Worm (Caenorhabditis elegans) whole organism, L1 larva: ENCODE data around the gene ifta-2.
A peak's percentile ranks its signal among the peaks of the same experiment; 100 is the strongest.

Source experiments
- C04F5.9 ChIP-seq: sonication (generic microtip); optimal IDR thresholded peaks from 2 replicates; lab custom pipeline; 2016; ENCODE audit warnings: missing genetic modification characterization, missing compliant biosample characterization
- C16A3.4 ChIP-seq: fragments of 150-350 bp; optimal IDR thresholded peaks from 2 replicates; lab custom pipeline; 2014; ENCODE audit warnings: missing biosample characterization, missing genetic modification characterization
- aha-1 ChIP-seq: fragments of 150-350 bp; optimal IDR thresholded peaks from 2 replicates; lab custom pipeline; 2014; ENCODE audit warnings: missing biosample characterization, missing genetic modification characterization
- alr-1 ChIP-seq: fragments of 200-800 bp; sonication (Bioruptor generic); optimal IDR thresholded peaks from 2 replicates; lab custom pipeline; 2018; ENCODE audit warnings: borderline replicate concordance, mild to moderate bottlenecking, missing genetic modification characterization, missing compliant biosample characterization
- blmp-1 ChIP-seq: fragments of 150-350 bp; optimal IDR thresholded peaks from 2 replicates; lab custom pipeline; 2014; ENCODE audit warnings: missing biosample characterization, missing genetic modification characterization
- ceh-82 ChIP-seq, 3 experiments: fragments of 150-350 bp in 1 of 3; sonication (generic microtip) in 2 of 3; optimal IDR thresholded peaks; 2 replicates each; lab custom pipeline; 2014 to 2017; ENCODE audit warnings: missing biosample characterization in 3 of 3, missing genetic modification characterization in 3 of 3
- ceh-88 ChIP-seq: fragments of 200-800 bp; sonication (Bioruptor generic); IDR thresholded peaks from 2 replicates; pipeline ENCODE4 v1.3.6; 2022; ENCODE audit warnings: missing genetic modification characterization, missing compliant biosample characterization
- dpl-1 ChIP-seq, 3 experiments: fragments of 150-350 bp in 2 of 3; sonication (generic microtip) in 1 of 3; optimal IDR thresholded peaks; 2 replicates each; lab custom pipeline; 2014 to 2017; ENCODE audit warnings: missing biosample characterization in 3 of 3, missing genetic modification characterization in 3 of 3, missing genetic modification reagents in 3 of 3
- efl-1 ChIP-seq, 4 experiments: fragments of 150-350 bp; optimal IDR thresholded peaks in 3 of 4; peaks in 1 of 4; 1 replicate in 1 of 4; 2 replicates in 3 of 4; lab custom pipeline; 2014; ENCODE audit warnings: missing biosample characterization in 2 of 4, missing genetic modification characterization in 2 of 4, missing genetic modification reagents in 2 of 4
- egl-27 ChIP-seq, 2 experiments: fragments of 150-350 bp in 1 of 2; sonication (generic microtip); optimal IDR thresholded peaks; 3 replicates each; lab custom pipeline; 2017 to 2018; ENCODE audit warnings: missing biosample characterization in 2 of 2, missing genetic modification characterization in 2 of 2, missing genetic modification reagents in 2 of 2
- elt-2 ChIP-seq: sonication (generic microtip); optimal IDR thresholded peaks from 2 replicates; lab custom pipeline; 2016; ENCODE audit warnings: missing genetic modification characterization, mild to moderate bottlenecking, inconsistent platforms, missing compliant biosample characterization, missing genetic modification reagents
- fkh-4 ChIP-seq: sonication (generic microtip); optimal IDR thresholded peaks from 2 replicates; lab custom pipeline; 2016; ENCODE audit warnings: missing compliant biosample characterization, missing genetic modification characterization, borderline replicate concordance
- irx-1 ChIP-seq: sonication (generic microtip); optimal IDR thresholded peaks from 2 replicates; lab custom pipeline; 2016; ENCODE audit warnings: missing genetic modification characterization, missing compliant biosample characterization
- jun-1 ChIP-seq: fragments of 150-350 bp; optimal IDR thresholded peaks from 2 replicates; lab custom pipeline; 2014; ENCODE audit warnings: missing biosample characterization, missing genetic modification reagents, missing genetic modification characterization
- lin-14 ChIP-seq: fragments of 200-800 bp; sonication (Bioruptor generic); optimal IDR thresholded peaks from 2 replicates; lab custom pipeline; 2018; ENCODE audit warnings: mild to moderate bottlenecking, missing genetic modification characterization, moderate library complexity, missing compliant biosample characterization
- lin-15B ChIP-seq: fragments of 150-350 bp; sonication (generic microtip); optimal IDR thresholded peaks from 3 replicates; lab custom pipeline; 2014; ENCODE audit warnings: missing biosample characterization, missing genetic modification characterization
- lin-35 ChIP-seq, 2 experiments: fragments of 150-350 bp; optimal IDR thresholded peaks; 2 replicates each; lab custom pipeline; 2014; ENCODE audit warnings: missing biosample characterization in 2 of 2, missing genetic modification characterization in 2 of 2, missing genetic modification reagents in 2 of 2
- lsy-2 ChIP-seq, 2 experiments: fragments of 150-350 bp; optimal IDR thresholded peaks; 2 replicates each; lab custom pipeline; 2014; ENCODE audit warnings: missing biosample characterization in 2 of 2, missing genetic modification characterization in 2 of 2
- mdl-1 ChIP-seq, 2 experiments: fragments of 150-350 bp; optimal IDR thresholded peaks; 2 replicates each; lab custom pipeline; 2014 to 2017; ENCODE audit warnings: missing biosample characterization in 2 of 2, missing genetic modification characterization in 2 of 2, inconsistent platforms in 1 of 2
- mep-1 ChIP-seq: fragments of 150-350 bp; optimal IDR thresholded peaks from 2 replicates; lab custom pipeline; 2014; ENCODE audit warnings: missing biosample characterization, missing genetic modification characterization
- nhr-47 ChIP-seq: sonication (generic microtip); optimal IDR thresholded peaks from 2 replicates; lab custom pipeline; 2016; ENCODE audit warnings: mild to moderate bottlenecking, missing genetic modification characterization, moderate library complexity, missing compliant biosample characterization
- nhr-71 ChIP-seq: sonication (generic microtip); optimal IDR thresholded peaks from 2 replicates; lab custom pipeline; 2016; ENCODE audit warnings: mild to moderate bottlenecking, missing genetic modification characterization, moderate library complexity, missing compliant biosample characterization
- pqm-1 ChIP-seq: sonication (generic microtip); optimal IDR thresholded peaks from 3 replicates; lab custom pipeline; 2017; ENCODE audit warnings: missing biosample characterization, missing genetic modification characterization
- rnt-1 ChIP-seq: sonication (generic microtip); optimal IDR thresholded peaks from 2 replicates; lab custom pipeline; 2016; ENCODE audit warnings: mild to moderate bottlenecking, missing genetic modification characterization, moderate library complexity, missing compliant biosample characterization
- snpc-4 ChIP-seq: fragments of 150-350 bp; optimal IDR thresholded peaks from 2 replicates; lab custom pipeline; 2014; ENCODE audit warnings: missing biosample characterization, missing genetic modification characterization
- snu-23 ChIP-seq: sonication (generic microtip); optimal IDR thresholded peaks from 2 replicates; lab custom pipeline; 2016; ENCODE audit warnings: missing genetic modification characterization, missing compliant biosample characterization
- sup-37 ChIP-seq: fragments of 200-800 bp; sonication (Bioruptor generic); optimal IDR thresholded peaks from 2 replicates; lab custom pipeline; 2018; ENCODE audit warnings: mild to moderate bottlenecking, missing genetic modification characterization, missing compliant biosample characterization
- tbx-2 ChIP-seq: sonication (generic microtip); optimal IDR thresholded peaks from 2 replicates; lab custom pipeline; 2016; ENCODE audit warnings: missing genetic modification characterization, missing compliant biosample characterization
- tlp-1 ChIP-seq: fragments of 150-350 bp; optimal IDR thresholded peaks from 2 replicates; lab custom pipeline; 2014; ENCODE audit warnings: missing biosample characterization, missing genetic modification characterization
- unc-130 ChIP-seq: fragments of 150-350 bp; optimal IDR thresholded peaks from 2 replicates; lab custom pipeline; 2017; ENCODE audit warnings: missing biosample characterization, missing genetic modification characterization, inconsistent platforms
- vab-15 ChIP-seq: sonication (generic microtip); optimal IDR thresholded peaks from 2 replicates; lab custom pipeline; 2017; ENCODE audit warnings: missing genotype, mild to moderate bottlenecking, missing genetic modification characterization, missing compliant biosample characterization
- zag-1 ChIP-seq: fragments of 150-350 bp; optimal IDR thresholded peaks from 2 replicates; lab custom pipeline; 2014; ENCODE audit warnings: missing biosample characterization, missing genetic modification characterization

Gene ifta-2

ce11 chrIV:17338920-17339510 lies 37.2 kb upstream of the ifta-2 start, which contains the start of gene C49C3.10:
Gene C49C3.10, minus strand, starts transcription at chrIV:17338970.
- TF ChIP-seq elt-2: peak; percentile 87
- peak; percentile 76 for TF ChIP-seq jun-1 (tag; lab: Kevin White, UChicago)
- TF ChIP-seq irx-1 (tag; lab: Kevin White, UChicago): no peak
- no peak for TF ChIP-seq C04F5.9
- TF ChIP-seq dpl-1 (GFP tag; optimal IDR thresholded peaks at IDR 0.05; lab: Kevin White, UChicago): no peak
- peak; percentile 23 for TF ChIP-seq pqm-1 (tag; lab: Kevin White, UChicago)
- peak; percentile 14 for TF ChIP-seq tlp-1 (tag; lab: Kevin White, UChicago)

DNA sequence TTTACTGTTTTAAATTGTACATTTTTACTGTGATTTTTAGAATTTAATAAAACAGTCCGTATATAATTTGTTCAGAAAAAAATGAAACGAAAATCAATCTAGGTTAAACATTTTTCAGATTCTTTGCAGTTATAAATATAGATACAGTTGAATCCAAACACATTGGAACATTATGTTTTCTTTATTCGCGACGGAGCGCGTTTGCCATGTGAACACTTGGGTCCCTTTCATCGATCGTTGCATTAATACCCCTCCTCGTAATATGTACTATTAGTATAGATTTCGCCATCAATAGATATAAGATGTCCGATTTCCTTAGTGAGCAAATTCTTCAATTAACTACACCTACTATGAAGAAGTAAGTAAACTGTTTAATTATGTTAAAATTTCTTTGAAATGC lies 33.2 kb upstream of the ifta-2 start, which contains the start of gene C49C3.8:
C49C3.8 (plus strand) TSS at position 173 of the 400 bp plus-strand sequence.
- TF ChIP-seq C04F5.9 (no peak), tbx-2 (tag; lab: Kevin White, UChicago) (no peak), blmp-1 (tag; lab: Kevin White, UChicago) (peak; percentile 38), C16A3.4 (tag; lab: Kevin White, UChicago) (no peak), efl-1 (optimal IDR thresholded peaks at IDR 0.05; lab: Kevin White, UChicago) (no peak), efl-1 (GFP tag; optimal IDR thresholded peaks at IDR 0.05 in 1 of 2; lab: Kevin White, UChicago) (peak in 1 of 2 experiments; percentile 12), dpl-1 (GFP tag; optimal IDR thresholded peaks at IDR 0.05; lab: Kevin White, UChicago) (peak in 1 of 3 experiments; percentile 19), lsy-2 (tag; optimal IDR thresholded peaks at IDR 0.05; lab: Kevin White, UChicago) (peak in 1 of 2 experiments; percentile 26), lin-14 (GFP tag; lab: Kevin White, UChicago) (peak; percentile 60), sup-37 (GFP tag; lab: Kevin White, UChicago) (no peak), aha-1 (tag; lab: Kevin White, UChicago) (no peak), mep-1 (tag; lab: Kevin White, UChicago) (peak; percentile 29), irx-1 (tag; lab: Kevin White, UChicago) (no peak)
- TF ChIP-seq, all 84 proteins: peak for 6

DNA sequence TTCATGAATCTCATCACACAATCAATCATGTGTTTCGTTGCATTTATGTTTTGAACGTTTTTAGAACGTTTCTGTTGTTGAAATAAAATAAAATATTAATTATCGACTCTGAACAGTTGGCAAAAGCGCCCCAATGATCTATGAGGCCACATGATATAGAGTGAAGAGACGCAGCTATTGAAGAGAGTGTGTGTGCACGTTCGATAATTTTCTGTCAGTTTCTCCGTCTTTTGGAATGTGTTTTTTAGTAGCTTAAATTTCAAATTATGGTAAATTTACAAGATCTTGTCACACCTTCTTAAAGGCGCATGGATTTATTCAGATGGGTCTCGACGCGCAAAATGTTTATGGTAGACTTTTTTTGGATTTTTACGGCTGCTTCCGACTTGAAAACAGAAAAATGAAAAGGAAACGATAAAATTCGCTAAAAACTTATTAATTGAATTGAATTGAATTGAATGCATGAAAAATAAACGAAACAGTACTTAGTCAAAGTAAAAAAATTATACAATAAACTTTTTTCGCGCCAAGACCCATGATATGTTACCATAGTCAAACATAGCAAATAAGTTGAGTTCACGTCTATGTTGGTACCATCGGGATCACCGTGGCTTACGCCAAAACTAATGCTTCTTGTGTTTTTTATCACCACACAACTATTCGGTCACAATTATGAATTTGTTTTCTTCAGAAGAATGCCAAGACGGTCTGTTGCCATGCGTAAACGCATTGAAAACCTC lies 31.9 kb upstream of the ifta-2 start, which contains the start of gene C49C3.15:
C49C3.15 (plus strand) TSS at position 690 of the 740 bp plus-strand sequence.
- peak in 1 of 2 experiments; percentile 22 for TF ChIP-seq mdl-1 (tag; optimal IDR thresholded peaks at IDR 0.05; lab: Kevin White, UChicago)
- no peak for TF ChIP-seq zag-1 (tag; lab: Kevin White, UChicago)
- peak; percentile 30 for TF ChIP-seq snu-23 (GFP tag; lab: Kevin White, UChicago)
- peak; percentile 14 for TF ChIP-seq rnt-1 (tag; lab: Kevin White, UChicago)
- TF ChIP-seq fkh-4 (tag; lab: Kevin White, UChicago): no peak
- TF ChIP-seq dpl-1 (GFP tag; optimal IDR thresholded peaks at IDR 0.05; lab: Kevin White, UChicago): peak in 1 of 3 experiments; percentile 21
- no peak for TF ChIP-seq ceh-88 (GFP tag; lab: Robert Waterston, UW)
- no peak for TF ChIP-seq vab-15 (tag; lab: Kevin White, UChicago)
- peak; percentile 15 to 42 for TF ChIP-seq efl-1 (optimal IDR thresholded peaks at IDR 0.05; lab: Kevin White, UChicago)
- TF ChIP-seq efl-1 (GFP tag; optimal IDR thresholded peaks at IDR 0.05 in 1 of 2; lab: Kevin White, UChicago): peak; percentile 12 to 86
- TF ChIP-seq lin-14 (GFP tag; lab: Kevin White, UChicago): peak; percentile 63
- TF ChIP-seq nhr-71 (tag; lab: Kevin White, UChicago): peak; percentile 16
- TF ChIP-seq lin-35 (GFP tag; optimal IDR thresholded peaks at IDR 0.05; lab: Kevin White, UChicago): peak in 1 of 2 experiments; percentile 51
- TF ChIP-seq mep-1 (tag; lab: Kevin White, UChicago): peak; percentile 48
- TF ChIP-seq lin-15B (tag; lab: Kevin White, UChicago): no peak
- TF ChIP-seq lsy-2 (tag; optimal IDR thresholded peaks at IDR 0.05; lab: Kevin White, UChicago): peak in 1 of 2 experiments; percentile 47
- no peak for TF ChIP-seq jun-1 (tag; lab: Kevin White, UChicago)
- TF ChIP-seq, all 84 proteins: peak for 10

- TF ChIP-seq unc-130 (tag; lab: Kevin White, UChicago): no peak
- TF ChIP-seq, all 84 proteins: peak for 0
Observed at ce11 chrIV:17332261-17332660, 30.4 kb upstream of the ifta-2 start, which contains the start of gene C49C3.7. Gene C49C3.7, plus strand, starts transcription at chrIV:17332561.

DNA sequence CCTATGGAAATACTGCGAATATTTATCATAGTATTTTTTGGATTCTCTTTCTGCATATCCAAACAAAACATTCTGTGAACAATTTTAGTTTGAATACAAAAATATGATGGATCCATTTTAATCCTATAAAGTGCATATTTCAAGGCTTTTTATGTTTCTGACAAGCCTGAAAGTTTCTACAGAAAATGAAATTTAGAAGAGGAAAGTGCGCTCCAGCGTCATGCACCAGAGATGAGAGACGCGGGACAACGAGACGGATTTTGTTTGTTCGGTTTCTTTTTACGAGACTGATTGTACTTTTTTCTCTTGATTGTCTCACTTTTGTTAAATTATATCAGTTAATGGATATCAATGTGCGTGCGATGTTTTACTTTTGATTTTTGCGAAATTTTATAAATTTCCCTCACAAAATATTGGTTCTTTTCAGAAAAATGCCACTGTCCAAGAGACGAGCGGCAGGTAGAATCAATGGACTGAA lies 29.3 kb upstream of the ifta-2 start, which contains the start of gene C49C3.6:
C49C3.6 (plus strand) TSS at position 428 of the 478 bp plus-strand sequence.
- TF ChIP-seq snu-23 (GFP tag; lab: Kevin White, UChicago) (peak; percentile 24), lin-14 (GFP tag; lab: Kevin White, UChicago) (peak; percentile 18), alr-1 (tag; lab: Kevin White, UChicago) (no peak), lsy-2 (tag; optimal IDR thresholded peaks at IDR 0.05; lab: Kevin White, UChicago) (peak; percentile 6 to 56), nhr-71 (tag; lab: Kevin White, UChicago) (peak; percentile 28), dpl-1 (GFP tag; optimal IDR thresholded peaks at IDR 0.05; lab: Kevin White, UChicago) (peak in 2 of 3 experiments; percentile 19 to 34), lin-35 (GFP tag; optimal IDR thresholded peaks at IDR 0.05; lab: Kevin White, UChicago) (peak in 1 of 2 experiments; percentile 27), ceh-82 (tag; optimal IDR thresholded peaks at IDR 0.05; lab: Kevin White, UChicago) (peak in 1 of 3 experiments; percentile 10), nhr-47 (tag; lab: Kevin White, UChicago) (peak; percentile 0), tbx-2 (tag; lab: Kevin White, UChicago) (no peak), blmp-1 (tag; lab: Kevin White, UChicago) (peak; percentile 65), snpc-4 (no peak), egl-27 (tag; optimal IDR thresholded peaks at IDR 0.05; lab: Kevin White, UChicago) (no peak), mep-1 (tag; lab: Kevin White, UChicago) (peak; percentile 37), lin-15B (tag; lab: Kevin White, UChicago) (peak; percentile 7), efl-1 (optimal IDR thresholded peaks at IDR 0.05; lab: Kevin White, UChicago) (peak; percentile 43 to 45), efl-1 (GFP tag; optimal IDR thresholded peaks at IDR 0.05 in 1 of 2; lab: Kevin White, UChicago) (peak; percentile 18 to 91)
